Fruit fly (Drosophila melanogaster) whole organism, adult: ENCODE measurements around the gene Chchd2.

ENCODE experiments used
- CG11617 ChIP-seq: fragments of 200-800 bp; sonication (Bioruptor generic); optimal IDR thresholded peaks from 2 replicates; lab custom pipeline; 2017; ENCODE audit warnings: mild to moderate bottlenecking, missing biosample characterization, missing genetic modification reagents, missing genetic modification characterization
- CG12768 ChIP-seq: fragments of 200-800 bp; sonication (Bioruptor generic); optimal IDR thresholded peaks from 2 replicates; lab custom pipeline; 2017; ENCODE audit warnings: missing biosample characterization, missing genetic modification characterization, mild to moderate bottlenecking, moderate library complexity, missing genetic modification reagents
- CG14711 ChIP-seq: fragments of 200-800 bp; sonication (Bioruptor generic); optimal IDR thresholded peaks from 2 replicates; lab custom pipeline; 2018; ENCODE audit warnings: missing biosample characterization, mild to moderate bottlenecking, missing genetic modification characterization, moderate library complexity
- CG1620 ChIP-seq: fragments of 200-800 bp; sonication (Bioruptor generic); optimal IDR thresholded peaks from 2 replicates; lab custom pipeline; 2016; ENCODE audit warnings: missing biosample characterization, missing genetic modification characterization
- CG33017 ChIP-seq: fragments of 200-800 bp; sonication (Bioruptor generic); optimal IDR thresholded peaks from 2 replicates; lab custom pipeline; 2018; ENCODE audit warnings: missing biosample characterization, mild to moderate bottlenecking, missing genetic modification characterization, moderate library complexity
- CG5204 ChIP-seq: fragments of 200-800 bp; sonication (Bioruptor generic); optimal IDR thresholded peaks from 2 replicates; lab custom pipeline; 2016; ENCODE audit warnings: missing biosample characterization, missing genetic modification characterization
- CG7045 ChIP-seq: fragments of 200-800 bp; sonication (Bioruptor generic); optimal IDR thresholded peaks from 2 replicates; lab custom pipeline; 2017; ENCODE audit warnings: missing biosample characterization, mild to moderate bottlenecking, missing genetic modification characterization
- CG7101 ChIP-seq: fragments of 200-800 bp; sonication (Bioruptor generic); optimal IDR thresholded peaks from 2 replicates; lab custom pipeline; 2018; ENCODE audit warnings: missing biosample characterization, mild to moderate bottlenecking, missing genetic modification characterization, moderate library complexity
- Clk ChIP-seq: fragments of 200-800 bp; sonication (Bioruptor generic); optimal IDR thresholded peaks from 2 replicates; lab custom pipeline; 2017; ENCODE audit warnings: missing biosample characterization, missing genetic modification characterization
- Crg-1 ChIP-seq: fragments of 200-800 bp; sonication (Bioruptor generic); optimal IDR thresholded peaks from 2 replicates; lab custom pipeline; 2016; ENCODE audit warnings: missing biosample characterization, missing genetic modification characterization
- Hr96 ChIP-seq: fragments of 200-800 bp; sonication (Bioruptor generic); optimal IDR thresholded peaks from 2 replicates; lab custom pipeline; 2016; ENCODE audit warnings: missing biosample characterization, missing genetic modification characterization
- Mnt ChIP-seq: fragments of 200-800 bp; sonication (Bioruptor generic); optimal IDR thresholded peaks from 2 replicates; lab custom pipeline; 2016; ENCODE audit warnings: missing biosample characterization, mild to moderate bottlenecking, missing genetic modification characterization
- bab1 ChIP-seq: fragments of 200-800 bp; sonication (Bioruptor generic); optimal IDR thresholded peaks from 3 replicates; lab custom pipeline; 2019; ENCODE audit warnings: missing biosample characterization, mild to moderate bottlenecking, missing genetic modification characterization, moderate library complexity
- cic ChIP-seq: fragments of 200-800 bp; sonication (Bioruptor generic); optimal IDR thresholded peaks from 2 replicates; lab custom pipeline; 2017; ENCODE audit warnings: missing biosample characterization, mild to moderate bottlenecking, missing genetic modification characterization, moderate library complexity
- cnc ChIP-seq, 2 experiments: fragments of >200 bp; optimal IDR thresholded peaks; 2 replicates each; lab custom pipeline; 2017
- kay ChIP-seq: fragments of 200-800 bp; sonication (Bioruptor generic); peaks from one replicate; lab custom pipeline; 2016; ENCODE audit warnings: missing biosample characterization, missing genetic modification characterization, borderline replicate concordance
- ovo ChIP-seq: fragments of 200-800 bp; sonication (Bioruptor generic); optimal IDR thresholded peaks from 2 replicates; lab custom pipeline; 2016; ENCODE audit warnings: missing biosample characterization, missing genetic modification characterization
- pad ChIP-seq: fragments of 200-800 bp; sonication (Bioruptor generic); optimal IDR thresholded peaks from 3 replicates; lab custom pipeline; 2017; ENCODE audit warnings: missing biosample characterization, missing genetic modification characterization, mild to moderate bottlenecking, moderate library complexity, missing genetic modification reagents
- tj ChIP-seq: fragments of 200-800 bp; sonication (Bioruptor generic); optimal IDR thresholded peaks from 3 replicates; lab custom pipeline; 2017; ENCODE audit warnings: missing biosample characterization, mild to moderate bottlenecking, missing genetic modification characterization, moderate library complexity
- toe ChIP-seq: fragments of 200-800 bp; sonication (Bioruptor generic); optimal IDR thresholded peaks from 2 replicates; lab custom pipeline; 2016; ENCODE audit warnings: missing biosample characterization, missing genetic modification characterization

The Chchd2 gene

dm6 chrX:17149652-17150266 is 958 bp downstream of the Chchd2 start:
- TF ChIP-seq Clk (GFP tag; lab: Kevin White, UChicago) (no peak), CG7101 (tag; lab: Kevin White, UChicago) (no peak), Mnt (GFP tag; lab: Kevin White, UChicago) (no peak), CG33017 (tag; lab: Kevin White, UChicago) (no peak), CG11617 (GFP tag; lab: Kevin White, UChicago) (no peak), ovo (no peak), CG12768 (GFP tag; lab: Kevin White, UChicago) (peak; percentile 54)

dm6 chrX:17150660-17151059 is 1.9 kb downstream of the Chchd2 start:
- TF ChIP-seq tj (GFP tag; lab: Kevin White, UChicago) = peak; percentile 75
- no peak for TF ChIP-seq CG33017 (tag; lab: Kevin White, UChicago)
- TF ChIP-seq CG12768 (GFP tag; lab: Kevin White, UChicago) = no peak
- TF ChIP-seq Mnt (GFP tag; lab: Kevin White, UChicago) = peak; percentile 32

- TF ChIP-seq cic (no peak), Hr96 (no peak), ovo (no peak), CG11617 (GFP tag; lab: Kevin White, UChicago) (no peak), CG14711 (tag; lab: Kevin White, UChicago) (no peak)
Observed at dm6 chrX:17159116-17159515, 10.3 kb downstream of the Chchd2 start, which contains the start of gene xmas. Gene xmas (minus strand): TSS chrX:17159306.

dm6 chrX:17159819-17160218 is 11.0 kb downstream of the Chchd2 start, which contains the start of gene baz:
Gene baz (plus strand): TSS chrX:17160006.
- TF ChIP-seq ovo = no peak
- TF ChIP-seq tj (GFP tag; lab: Kevin White, UChicago) = no peak
- TF ChIP-seq kay (GFP tag; lab: Kevin White, UChicago) = no peak
- TF ChIP-seq cic = no peak
- no peak for TF ChIP-seq CG5204 (GFP tag; lab: Kevin White, UChicago)
- peak; percentile 43 for TF ChIP-seq bab1
- TF ChIP-seq CG1620 (GFP tag; lab: Kevin White, UChicago) = no peak
- no peak for TF ChIP-seq Clk (GFP tag; lab: Kevin White, UChicago)
- TF ChIP-seq Crg-1 (GFP tag; lab: Kevin White, UChicago) = no peak
- TF ChIP-seq Mnt (GFP tag; lab: Kevin White, UChicago) = peak; percentile 19
- peak; percentile 35 for TF ChIP-seq CG7101 (tag; lab: Kevin White, UChicago)
- TF ChIP-seq CG11617 (GFP tag; lab: Kevin White, UChicago) = no peak
- TF ChIP-seq CG7045 (GFP tag; lab: Kevin White, UChicago) = no peak

- no peak for TF ChIP-seq CG5204 (GFP tag; lab: Kevin White, UChicago)
- TF ChIP-seq Clk (GFP tag; lab: Kevin White, UChicago) = no peak
- no peak for TF ChIP-seq ovo
- TF ChIP-seq kay (GFP tag; lab: Kevin White, UChicago) = no peak
- TF ChIP-seq CG7045 (GFP tag; lab: Kevin White, UChicago) = no peak
- no peak for TF ChIP-seq cnc (optimal IDR thresholded peaks at IDR 0.05; lab: Kevin White, UChicago)
- no peak for TF ChIP-seq CG1620 (GFP tag; lab: Kevin White, UChicago)
- TF ChIP-seq CG11617 (GFP tag; lab: Kevin White, UChicago) = no peak
- no peak for TF ChIP-seq CG12768 (GFP tag; lab: Kevin White, UChicago)
- no peak for TF ChIP-seq CG14711 (tag; lab: Kevin White, UChicago)
- no peak for TF ChIP-seq Crg-1 (GFP tag; lab: Kevin White, UChicago)
- TF ChIP-seq Mnt (GFP tag; lab: Kevin White, UChicago) = no peak
- TF ChIP-seq Hr96 = no peak
- TF ChIP-seq cic = no peak
- no peak for TF ChIP-seq pad (GFP tag; lab: Kevin White, UChicago)
- TF ChIP-seq bab1 = no peak
- no peak for TF ChIP-seq CG33017 (tag; lab: Kevin White, UChicago)
- TF ChIP-seq toe = no peak
Observed at dm6 chrX:17160396-17161040, 11.7 kb downstream of the Chchd2 start.

- TF ChIP-seq CG7045 (GFP tag; lab: Kevin White, UChicago) (no peak), Mnt (GFP tag; lab: Kevin White, UChicago) (no peak), Clk (GFP tag; lab: Kevin White, UChicago) (no peak), cic (no peak), Hr96 (no peak), pad (GFP tag; lab: Kevin White, UChicago) (no peak), CG12768 (GFP tag; lab: Kevin White, UChicago) (no peak)
Observed at dm6 chrX:17162446-17163013, 13.7 kb downstream of the Chchd2 start.

- no peak for TF ChIP-seq bab1
- TF ChIP-seq CG1620 (GFP tag; lab: Kevin White, UChicago) = no peak
- no peak for TF ChIP-seq CG12768 (GFP tag; lab: Kevin White, UChicago)
- TF ChIP-seq Crg-1 (GFP tag; lab: Kevin White, UChicago) = no peak
- no peak for TF ChIP-seq CG14711 (tag; lab: Kevin White, UChicago)
- TF ChIP-seq Clk (GFP tag; lab: Kevin White, UChicago) = no peak
- no peak for TF ChIP-seq Mnt (GFP tag; lab: Kevin White, UChicago)
- TF ChIP-seq cic = no peak
- no peak for TF ChIP-seq CG33017 (tag; lab: Kevin White, UChicago)
- TF ChIP-seq CG5204 (GFP tag; lab: Kevin White, UChicago) = no peak
- TF ChIP-seq CG11617 (GFP tag; lab: Kevin White, UChicago) = no peak
- no peak for TF ChIP-seq pad (GFP tag; lab: Kevin White, UChicago)
- no peak for TF ChIP-seq ovo
- no peak for TF ChIP-seq toe
- TF ChIP-seq Hr96 = no peak
- TF ChIP-seq cnc (optimal IDR thresholded peaks at IDR 0.05; lab: Kevin White, UChicago) = no peak
- no peak for TF ChIP-seq CG7045 (GFP tag; lab: Kevin White, UChicago)
- TF ChIP-seq kay (GFP tag; lab: Kevin White, UChicago) = no peak
Observed at dm6 chrX:17167304-17167703, 18.5 kb downstream of the Chchd2 start.
